Worm (Caenorhabditis elegans) whole organism, early embryonic: ENCODE measurements around the gene cisd-3.1.

Source experiments
- B0310.2 ChIP-seq: sonication (generic microtip); optimal IDR thresholded peaks from 2 replicates; lab custom pipeline; 2016; ENCODE audit warnings: mild to moderate bottlenecking, missing genetic modification characterization, missing compliant biosample characterization
- F13C5.2 ChIP-seq: sonication (generic microtip); optimal IDR thresholded peaks from 2 replicates; lab custom pipeline; 2017; ENCODE audit warnings: mild to moderate bottlenecking, missing genetic modification characterization, inconsistent platforms, missing compliant biosample characterization
- aly-1 ChIP-seq: sonication (generic microtip); optimal IDR thresholded peaks from 2 replicates; lab custom pipeline; 2016; ENCODE audit warnings: missing genetic modification characterization, missing compliant biosample characterization
- ama-1 ChIP-seq: fragments of 150-350 bp; optimal IDR thresholded peaks from 2 replicates; lab custom pipeline; 2014
- ceh-13 ChIP-seq: fragments of 200-800 bp; sonication (Bioruptor generic); optimal IDR thresholded peaks from 2 replicates; lab custom pipeline; 2018; ENCODE audit warnings: mild to moderate bottlenecking, missing genetic modification characterization, missing compliant biosample characterization
- ceh-36 ChIP-seq: sonication (generic microtip); optimal IDR thresholded peaks from 2 replicates; lab custom pipeline; 2016; ENCODE audit warnings: missing genetic modification characterization, inconsistent platforms, missing compliant biosample characterization
- ets-7 ChIP-seq: sonication (generic microtip); optimal IDR thresholded peaks from 2 replicates; lab custom pipeline; 2016; ENCODE audit warnings: missing genotype, missing genetic modification characterization, missing compliant biosample characterization
- flt-1 ChIP-seq: fragments of 200-800 bp; sonication (Bioruptor generic); IDR thresholded peaks from 2 replicates; pipeline ENCODE4 v1.3.6; 2022; ENCODE audit warnings: missing genetic modification characterization, missing compliant biosample characterization
- hmbx-1 ChIP-seq: sonication (generic microtip); optimal IDR thresholded peaks from 2 replicates; lab custom pipeline; 2016; ENCODE audit warnings: mild to moderate bottlenecking, missing genetic modification characterization, missing compliant biosample characterization
- hmg-4 ChIP-seq: fragments of 200-800 bp; sonication (Bioruptor generic); optimal IDR thresholded peaks from 2 replicates; lab custom pipeline; 2018; ENCODE audit warnings: mild to moderate bottlenecking, missing genetic modification characterization, missing compliant biosample characterization
- hnd-1 ChIP-seq: sonication (generic microtip); optimal IDR thresholded peaks from 2 replicates; lab custom pipeline; 2016; ENCODE audit warnings: missing genetic modification characterization, missing compliant biosample characterization
- pes-1 ChIP-seq: fragments of 200-800 bp; sonication (Bioruptor generic); IDR thresholded peaks from 2 replicates; pipeline ENCODE4 v1.3.6; 2022; ENCODE audit warnings: missing genetic modification reagents, missing genetic modification characterization, missing compliant biosample characterization
- scrt-1 ChIP-seq: fragments of 200-800 bp; sonication (Bioruptor generic); IDR thresholded peaks from 2 replicates; pipeline ENCODE4 v1.3.6; 2022; ENCODE audit warnings: missing genetic modification characterization, missing compliant biosample characterization
- sea-1 ChIP-seq: fragments of 200-800 bp; sonication (Bioruptor generic); conservative IDR thresholded peaks from 2 replicates; pipeline ENCODE4 v1.3.6; 2022; ENCODE audit warnings: missing genetic modification characterization, missing compliant biosample characterization
- tbx-11 ChIP-seq: fragments of 200-800 bp; sonication (Bioruptor generic); IDR thresholded peaks from 2 replicates; pipeline ENCODE4 v1.3.6; 2022; ENCODE audit warnings: missing genetic modification characterization, missing compliant biosample characterization
- tbx-37 ChIP-seq: fragments of 200-800 bp; sonication (Bioruptor generic); conservative IDR thresholded peaks from 2 replicates; pipeline ENCODE4 v1.3.6; 2022; ENCODE audit warnings: missing genetic modification reagents, missing genetic modification characterization, missing compliant biosample characterization
- tra-4 ChIP-seq: sonication (generic microtip); optimal IDR thresholded peaks from 2 replicates; lab custom pipeline; 2017; ENCODE audit warnings: missing genetic modification characterization, missing compliant biosample characterization

cisd-3.1 gene

DNA sequence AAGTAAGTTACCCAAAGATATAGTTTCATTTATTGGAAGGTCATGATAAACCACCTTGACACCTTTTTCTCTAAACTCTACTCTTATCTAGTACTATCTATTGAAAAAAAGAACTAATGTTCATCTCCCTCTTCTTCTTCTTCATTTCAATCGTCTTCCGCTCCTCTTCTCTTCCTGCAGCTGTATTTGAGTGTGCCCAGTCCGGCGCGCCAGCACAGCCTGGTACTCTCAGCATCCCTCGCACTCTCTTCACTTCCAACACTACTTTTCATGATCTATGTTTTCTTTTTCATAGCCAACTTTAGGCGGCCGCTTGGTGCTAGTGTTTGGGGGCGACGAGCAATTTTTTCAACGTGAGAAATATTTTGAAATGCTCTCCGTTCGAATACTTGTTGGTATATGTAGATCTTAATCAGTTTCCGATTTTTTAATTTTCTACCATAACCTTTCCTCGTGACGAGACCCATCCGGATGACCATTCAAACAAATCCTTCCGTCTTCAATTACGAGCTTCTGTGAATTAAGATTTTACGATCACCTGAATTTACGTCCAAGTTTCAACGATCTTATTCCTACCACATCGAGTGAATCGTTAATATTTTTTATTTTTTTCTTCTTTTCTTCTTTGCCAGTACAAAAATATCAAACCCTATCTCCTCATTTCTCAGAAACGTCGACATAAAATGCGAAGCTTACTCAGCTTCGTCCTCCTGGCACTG is 19.5 kb downstream of the cisd-3.1 start, which contains the start of gene pan-1:
Gene pan-1, plus strand, starts transcription at position 669 of the 719 bp plus-strand sequence.
- TF ChIP-seq B0310.2 (tag; lab: Kevin White, UChicago): no peak
- TF ChIP-seq flt-1 (GFP tag; lab: Robert Waterston, UW): no peak
- no peak for TF ChIP-seq pes-1
- no peak for TF ChIP-seq tbx-11 (GFP tag; lab: Robert Waterston, UW)
- no peak for TF ChIP-seq hmbx-1 (tag; lab: Kevin White, UChicago)
- no peak for TF ChIP-seq sea-1 (GFP tag; lab: Robert Waterston, UW)
- TF ChIP-seq F13C5.2 (tag; lab: Kevin White, UChicago): peak; percentile 32

DNA sequence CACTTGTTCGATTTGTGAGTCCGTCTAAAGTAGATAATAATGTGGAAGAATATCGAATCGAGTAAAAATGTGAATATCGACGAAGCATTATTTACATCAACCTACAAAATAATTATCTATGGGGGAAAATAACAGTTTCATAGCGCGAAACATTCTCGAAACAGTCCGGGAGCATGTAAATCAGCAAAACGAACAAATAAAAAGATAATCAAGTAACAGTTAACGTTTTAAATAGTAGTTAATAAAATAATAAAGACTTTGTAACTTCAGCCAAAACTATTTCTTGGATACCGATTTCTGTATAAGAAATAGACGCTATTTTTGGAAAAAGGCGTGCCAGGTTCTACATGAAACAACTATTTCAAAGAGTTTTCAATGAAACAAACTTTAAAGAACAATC is 25.3 kb downstream of the cisd-3.1 start, which contains the start of gene mlcd-1:
Gene mlcd-1, minus strand, starts transcription at position 101 of the 400 bp plus-strand sequence.
- TF ChIP-seq sea-1 (GFP tag; lab: Robert Waterston, UW) (no peak), ets-7 (tag; lab: Kevin White, UChicago) (no peak), pes-1 (no peak), ama-1 (lab: Kevin White, UChicago) (no peak), scrt-1 (GFP tag; lab: Robert Waterston, UW) (no peak), tbx-37 (GFP tag; lab: Robert Waterston, UW) (no peak), flt-1 (GFP tag; lab: Robert Waterston, UW) (no peak), hmg-4 (GFP tag; lab: Kevin White, UChicago) (no peak), hmbx-1 (tag; lab: Kevin White, UChicago) (no peak), F13C5.2 (tag; lab: Kevin White, UChicago) (no peak), ceh-13 (GFP tag; lab: Kevin White, UChicago) (no peak), hnd-1 (no peak), aly-1 (tag; lab: Kevin White, UChicago) (no peak), ceh-36 (tag; lab: Kevin White, UChicago) (no peak), tra-4 (tag; lab: Kevin White, UChicago) (no peak), tbx-11 (GFP tag; lab: Robert Waterston, UW) (no peak)

DNA sequence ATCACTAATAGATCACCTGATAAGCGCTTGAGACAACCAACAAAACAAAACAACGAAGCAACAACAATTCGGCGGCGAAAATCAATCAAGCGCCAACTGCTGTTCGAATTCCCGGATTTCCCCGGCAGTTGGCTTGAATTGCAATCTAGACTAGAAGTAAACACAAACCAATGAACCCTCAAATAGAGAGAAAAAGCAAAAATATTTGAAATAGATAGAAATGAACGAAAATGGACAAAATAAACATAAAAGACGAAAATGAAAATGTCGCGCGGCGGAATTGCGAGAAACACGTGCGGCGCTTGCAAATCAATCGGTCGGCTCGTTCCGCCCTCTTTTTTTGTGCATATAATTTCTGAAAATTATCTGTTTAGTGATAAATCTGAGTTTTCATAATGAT is 25.8 kb downstream of the cisd-3.1 start, which contains the start of gene idhg-1:
Gene idhg-1, plus strand, starts transcription at position 343 of the 400 bp plus-strand sequence.
- peak; percentile 93 for TF ChIP-seq tra-4 (tag; lab: Kevin White, UChicago)
- TF ChIP-seq ama-1 (lab: Kevin White, UChicago): no peak
- peak; percentile 94 for TF ChIP-seq aly-1 (tag; lab: Kevin White, UChicago)
- peak; percentile 87 for TF ChIP-seq hnd-1
- TF ChIP-seq flt-1 (GFP tag; lab: Robert Waterston, UW): peak; percentile 93
- TF ChIP-seq hmg-4 (GFP tag; lab: Kevin White, UChicago): peak; percentile 97
- peak; percentile 88 for TF ChIP-seq F13C5.2 (tag; lab: Kevin White, UChicago)
- TF ChIP-seq tbx-11 (GFP tag; lab: Robert Waterston, UW): peak; percentile 98
- peak; percentile 92 for TF ChIP-seq ceh-36 (tag; lab: Kevin White, UChicago)
- peak; percentile 93 for TF ChIP-seq scrt-1 (GFP tag; lab: Robert Waterston, UW)
- peak; percentile 98 for TF ChIP-seq ceh-13 (GFP tag; lab: Kevin White, UChicago)
- peak; percentile 85 for TF ChIP-seq hmbx-1 (tag; lab: Kevin White, UChicago)
- peak; percentile 98 for TF ChIP-seq sea-1 (GFP tag; lab: Robert Waterston, UW)
- peak; percentile 97 for TF ChIP-seq pes-1
- TF ChIP-seq ets-7 (tag; lab: Kevin White, UChicago): peak; percentile 96
- peak; percentile 91 for TF ChIP-seq B0310.2 (tag; lab: Kevin White, UChicago)
- TF ChIP-seq tbx-37 (GFP tag; lab: Robert Waterston, UW): peak; percentile 94

DNA sequence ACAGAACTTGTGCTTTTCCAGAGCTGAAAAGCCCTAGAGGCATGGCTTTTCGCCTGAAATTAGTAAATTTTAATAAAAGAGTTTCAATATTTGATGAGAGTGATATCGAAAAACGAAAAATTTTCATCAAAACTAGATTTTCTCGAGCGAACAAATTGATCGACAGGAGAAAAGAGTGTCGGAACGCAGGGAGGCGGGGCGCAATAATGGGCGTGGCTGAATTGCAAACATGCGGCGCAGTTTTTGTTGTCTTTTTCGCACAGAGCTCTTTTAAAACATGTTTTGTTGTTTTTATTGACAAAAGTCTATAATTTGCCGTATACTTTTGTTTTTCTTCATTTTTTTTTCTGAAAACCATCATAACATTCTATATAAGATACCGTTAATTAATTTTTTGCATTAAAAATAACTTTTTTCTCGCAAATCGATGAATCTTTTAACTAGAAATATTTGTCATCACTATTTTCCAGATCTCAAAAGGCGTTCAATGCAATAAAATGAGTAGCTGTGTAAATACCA is 35.8 kb downstream of the cisd-3.1 start, which contains the start of the genes sel-5 and wdr-48:
Gene sel-5, minus strand, starts transcription at position 53 of the 519 bp plus-strand sequence.
Gene wdr-48, plus strand, starts transcription at position 469 of the 519 bp plus-strand sequence.
- TF ChIP-seq ama-1 (lab: Kevin White, UChicago) (no peak), flt-1 (GFP tag; lab: Robert Waterston, UW) (0 out of 2 replicates have a peak, but pooled peaks have one; percentile 16)

DNA sequence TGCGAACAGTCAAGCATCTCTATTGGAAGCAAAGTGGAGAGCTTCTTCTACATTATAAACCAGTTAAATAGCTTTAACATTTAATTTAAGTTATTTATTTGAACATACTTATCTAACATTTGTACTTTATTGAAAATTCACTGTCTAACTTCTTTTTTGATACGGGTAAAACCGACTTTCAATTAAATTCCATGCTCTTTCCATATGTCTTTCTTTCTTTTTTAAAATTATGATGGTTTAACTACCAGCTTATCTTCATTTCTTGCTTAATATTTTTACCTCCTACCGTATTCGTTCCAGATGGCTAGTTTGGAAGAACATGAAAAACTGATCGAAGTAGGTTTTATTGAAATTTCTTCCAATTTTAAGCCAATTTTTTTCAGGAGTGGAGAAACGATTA is 38.8 kb downstream of the cisd-3.1 start, which contains the start of gene F35G12.12:
Gene F35G12.12, plus strand, starts transcription at position 301 of the 400 bp plus-strand sequence.
- TF ChIP-seq ama-1 (lab: Kevin White, UChicago) (no peak), aly-1 (tag; lab: Kevin White, UChicago) (no peak), ets-7 (tag; lab: Kevin White, UChicago) (no peak), ceh-36 (tag; lab: Kevin White, UChicago) (no peak), F13C5.2 (tag; lab: Kevin White, UChicago) (no peak), pes-1 (no peak), tbx-37 (GFP tag; lab: Robert Waterston, UW) (no peak), tbx-11 (GFP tag; lab: Robert Waterston, UW) (no peak), sea-1 (GFP tag; lab: Robert Waterston, UW) (no peak), hmbx-1 (tag; lab: Kevin White, UChicago) (no peak), scrt-1 (GFP tag; lab: Robert Waterston, UW) (no peak), ceh-13 (GFP tag; lab: Kevin White, UChicago) (no peak)

DNA sequence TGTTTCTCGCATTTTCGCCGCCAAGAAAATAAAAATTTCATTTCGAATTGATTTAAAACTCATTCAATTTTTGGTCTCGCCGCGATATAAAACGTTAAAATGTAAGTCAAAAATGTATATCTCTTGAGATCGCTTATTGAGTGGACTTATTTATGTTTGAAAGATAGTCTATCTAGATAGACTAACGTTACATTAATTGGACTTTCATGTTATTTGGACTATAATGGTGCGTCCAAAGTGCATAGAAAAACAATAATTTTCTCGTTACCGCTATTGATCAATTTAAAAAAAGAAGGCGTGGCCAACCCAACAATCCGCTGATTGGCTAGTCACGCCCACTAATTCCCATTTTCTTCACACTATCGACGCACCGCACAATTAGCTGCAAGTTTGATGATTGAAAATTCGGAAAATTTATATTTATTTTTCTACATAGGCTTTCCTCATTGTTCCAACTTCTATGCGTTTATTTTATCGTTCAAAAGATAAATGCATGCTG is 41.4 kb downstream of the cisd-3.1 start, which contains the start of gene F35G12.5:
Gene F35G12.5, plus strand, starts transcription at position 51 of the 499 bp plus-strand sequence.
- TF ChIP-seq tbx-37 (GFP tag; lab: Robert Waterston, UW) (no peak), B0310.2 (tag; lab: Kevin White, UChicago) (no peak), ceh-13 (GFP tag; lab: Kevin White, UChicago) (no peak), pes-1 (no peak), hmg-4 (GFP tag; lab: Kevin White, UChicago) (no peak), hnd-1 (no peak), ceh-36 (tag; lab: Kevin White, UChicago) (no peak), aly-1 (tag; lab: Kevin White, UChicago) (no peak), sea-1 (GFP tag; lab: Robert Waterston, UW) (no peak), hmbx-1 (tag; lab: Kevin White, UChicago) (no peak), ets-7 (tag; lab: Kevin White, UChicago) (no peak), flt-1 (GFP tag; lab: Robert Waterston, UW) (no peak), tra-4 (tag; lab: Kevin White, UChicago) (no peak), scrt-1 (GFP tag; lab: Robert Waterston, UW) (no peak), tbx-11 (GFP tag; lab: Robert Waterston, UW) (no peak), ama-1 (lab: Kevin White, UChicago) (no peak), F13C5.2 (tag; lab: Kevin White, UChicago) (no peak)
